Fruit fly (Drosophila melanogaster): ENCODE data around the gene CG9135.
A peak's percentile ranks its signal among the peaks of the same experiment; 100 is the strongest.

Gene CG9135

DNA sequence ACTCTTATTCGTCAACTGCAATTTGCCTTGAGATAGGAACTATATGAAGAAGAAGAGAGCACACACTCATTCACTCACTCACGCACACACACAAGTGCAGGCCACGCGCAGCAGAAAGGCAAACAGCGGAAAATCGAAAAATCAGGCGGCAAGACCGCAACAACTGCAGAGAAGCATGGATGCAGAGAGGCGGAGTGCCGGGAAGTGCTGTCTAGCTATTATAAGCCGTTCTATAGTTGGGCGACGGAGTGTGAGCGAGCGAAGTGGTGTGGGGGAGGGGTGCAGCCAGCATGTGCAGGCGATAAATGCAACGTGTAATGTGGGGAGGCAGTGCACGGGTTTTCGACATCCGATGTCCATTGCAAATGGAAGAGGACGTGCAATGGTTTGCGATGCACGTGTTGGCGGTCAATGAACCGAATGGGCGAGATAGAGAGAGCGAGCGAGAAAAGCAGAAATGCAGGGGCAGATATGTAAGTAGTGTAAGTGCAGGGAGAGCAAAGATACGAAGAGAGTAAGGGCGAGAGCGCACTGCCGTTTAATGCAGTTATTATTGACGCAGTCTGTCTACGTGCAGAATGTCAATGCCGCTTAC lies 28.3 kb downstream of the CG9135 start (continued):
- TF ChIP-seq CG12769 (tag; optimal IDR thresholded peaks at IDR 0.05) (no peak), kni (GFP tag; optimal IDR thresholded peaks at IDR 0.05) (peak; percentile 99), NFAT (GFP tag; IDR thresholded peaks at IDR 0.05) (no peak), tll (GFP tag; optimal IDR thresholded peaks at IDR 0.05) (peak in 1 of 2 experiments; percentile 98), Max (GFP tag; optimal IDR thresholded peaks at IDR 0.05) (peak; percentile 84), CG8924 (tag; optimal IDR thresholded peaks at IDR 0.05) (peak; percentile 32), chinmo (GFP tag; IDR thresholded peaks at IDR 0.05; ENCODE audit: partially characterized antibody) (0 out of 4 replicates have a peak, but pooled peaks have one; percentile 23), Xrp1 (GFP tag; IDR thresholded peaks at IDR 0.05) (0 out of 2 replicates have a peak, but pooled peaks have one; percentile 11), CG17612 (GFP tag; IDR thresholded peaks at IDR 0.05) (no peak), Elba2 (GFP tag; optimal IDR thresholded peaks at IDR 0.05) (peak; percentile 73), CG8388 (GFP tag; optimal IDR thresholded peaks at IDR 0.05) (no peak), Tbp (GFP tag; optimal IDR thresholded peaks at IDR 0.05) (peak; percentile 57), fd64A (GFP tag; optimal IDR thresholded peaks at IDR 0.05) (peak; percentile 38), Bdp1 (GFP tag; optimal IDR thresholded peaks at IDR 0.05) (no peak), ara (GFP tag; IDR thresholded peaks at IDR 0.05) (peak; percentile 13; the same call in 1 of the 2 replicates), CG6791 (GFP tag; IDR thresholded peaks at IDR 0.05; ENCODE audit: partially characterized antibody) (peak; percentile 52; the same call in 1 of the 3 replicates), Hey (tag; optimal IDR thresholded peaks at IDR 0.05) (peak; percentile 67), CG8765 (GFP tag; IDR thresholded peaks at IDR 0.05) (peak; percentile 39; the same call in 1 of the 2 replicates), amos (GFP tag; IDR thresholded peaks at IDR 0.05; ENCODE audit: partially characterized antibody) (0 out of 2 replicates have a peak, but pooled peaks have one; percentile 20), twi (tag; optimal IDR thresholded peaks at IDR 0.05) (peak; percentile 100), Xbp1 (GFP tag; optimal IDR thresholded peaks at IDR 0.05) (peak; percentile 14), CG2120 (GFP tag; optimal IDR thresholded peaks at IDR 0.05) (no peak), pros (GFP tag; optimal IDR thresholded peaks at IDR 0.05) (peak; percentile 95), CG14965 (GFP tag; optimal IDR thresholded peaks at IDR 0.05; ENCODE audit: borderline replicate concordance) (no peak)

DNA sequence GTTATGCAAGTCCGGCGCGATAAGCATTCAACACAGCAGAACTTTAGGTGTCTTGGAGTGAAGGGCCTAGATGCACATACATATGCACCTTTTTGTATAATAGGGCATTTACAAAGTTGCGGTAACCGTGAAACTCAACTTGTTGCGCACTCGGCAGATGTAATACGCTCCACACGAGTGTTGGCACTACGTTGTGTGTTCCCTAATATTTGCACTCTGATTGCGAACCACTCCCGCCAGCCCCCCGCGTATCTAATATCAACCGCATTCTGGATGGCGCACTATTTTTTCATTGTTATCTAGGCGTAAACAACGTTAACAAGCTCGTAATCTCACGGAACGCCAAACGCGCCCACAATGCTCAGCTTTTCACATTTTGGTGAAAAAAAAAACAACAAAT lies 29.7 kb downstream of the CG9135 start:
- TF ChIP-seq fd3F (GFP tag; optimal IDR thresholded peaks at IDR 0.05) (no peak), GATAe (GFP tag; conservative IDR thresholded peaks at IDR 0.05) (0 out of 2 replicates have a peak, but pooled peaks have one; percentile 42), CG8290 (GFP tag; optimal IDR thresholded peaks at IDR 0.05) (no peak), CG8290 (tag; optimal IDR thresholded peaks at IDR 0.05) (peak in 1 of 2 experiments; percentile 38), Hr39 (optimal IDR thresholded peaks at IDR 0.05) (no peak), Ptx1 (GFP tag; IDR thresholded peaks at IDR 0.05) (no peak), Max (GFP tag; optimal IDR thresholded peaks at IDR 0.05) (no peak), fd96Cb (tag; optimal IDR thresholded peaks at IDR 0.05) (no peak), CG6175 (GFP tag; IDR thresholded peaks at IDR 0.05) (0 out of 3 replicates have a peak, but pooled peaks have one; percentile 14), Pdp1 (GFP tag; optimal IDR thresholded peaks at IDR 0.05) (peak in 1 of 2 experiments; percentile 31), CG18599 (GFP tag; optimal IDR thresholded peaks at IDR 0.05) (peak; percentile 16), Sox100B (GFP tag; optimal IDR thresholded peaks at IDR 0.05) (no peak), bigmax (GFP tag; optimal IDR thresholded peaks at IDR 0.05) (no peak), CG3163 (GFP tag; optimal IDR thresholded peaks at IDR 0.05) (no peak), CG2678 (tag; optimal IDR thresholded peaks at IDR 0.05) (peak; percentile 5), HHEX (GFP tag; optimal IDR thresholded peaks at IDR 0.05) (peak; percentile 28), CG12744 (GFP tag; optimal IDR thresholded peaks at IDR 0.05) (no peak), TFAM (GFP tag; optimal IDR thresholded peaks at IDR 0.05) (no peak), CG13287 (GFP tag; IDR thresholded peaks at IDR 0.05; ENCODE audit: partially characterized antibody) (no peak), CG12299 (tag; optimal IDR thresholded peaks at IDR 0.05) (no peak), Hsf (GFP tag; optimal IDR thresholded peaks at IDR 0.05) (no peak), ems (GFP tag; optimal IDR thresholded peaks at IDR 0.05) (no peak), CG10209 (GFP tag; optimal IDR thresholded peaks at IDR 0.05) (no peak), CG6654 (GFP tag; optimal IDR thresholded peaks at IDR 0.05) (no peak), seq (GFP tag; IDR thresholded peaks at IDR 0.05) (no peak), CG16813 (GFP tag; IDR thresholded peaks at IDR 0.05; ENCODE audit: partially characterized antibody) (no peak)
